Worm (Caenorhabditis elegans): ENCODE data around the gene F39F10.5.

F39F10.5 gene

ce11 chrX:16932339-16932738 is 18.8 kb upstream of the F39F10.5 start:
- TF ChIP-seq ztf-23 (GFP tag; IDR thresholded peaks at IDR 0.05), result peak; percentile 73
- 0 out of 2 replicates have a peak, but pooled peaks have one; percentile 58 for TF ChIP-seq klf-2 (GFP tag; conservative IDR thresholded peaks at IDR 0.05)
- TF ChIP-seq flt-1 (GFP tag; IDR thresholded peaks at IDR 0.05), result peak; percentile 75

- no peak for TF ChIP-seq med-1 (GFP tag; optimal IDR thresholded peaks at IDR 0.05; ENCODE audit: insufficient read depth)
- TF ChIP-seq flt-1 (GFP tag; IDR thresholded peaks at IDR 0.05), result peak; percentile 67
- no peak for TF ChIP-seq T22C8.4 (GFP tag; IDR thresholded peaks at IDR 0.05)
- 0 out of 2 replicates have a peak, but pooled peaks have one; percentile 26 for TF ChIP-seq ref-1 (GFP tag; conservative IDR thresholded peaks at IDR 0.05)
Measured at ce11 chrX:16931255-16932023, 17.9 kb upstream of the F39F10.5 start.

ce11 chrX:16930663-16931097 is 17.1 kb upstream of the F39F10.5 start:
- TF ChIP-seq flt-1 (GFP tag; IDR thresholded peaks at IDR 0.05) (peak; percentile 54; the same call in 1 of the 2 replicates), tab-1 (GFP tag; IDR thresholded peaks at IDR 0.05) (no peak), cog-1 (tag; optimal IDR thresholded peaks at IDR 0.05) (no peak), T22C8.4 (GFP tag; IDR thresholded peaks at IDR 0.05) (0 out of 2 replicates have a peak, but pooled peaks have one; percentile 10)

DNA sequence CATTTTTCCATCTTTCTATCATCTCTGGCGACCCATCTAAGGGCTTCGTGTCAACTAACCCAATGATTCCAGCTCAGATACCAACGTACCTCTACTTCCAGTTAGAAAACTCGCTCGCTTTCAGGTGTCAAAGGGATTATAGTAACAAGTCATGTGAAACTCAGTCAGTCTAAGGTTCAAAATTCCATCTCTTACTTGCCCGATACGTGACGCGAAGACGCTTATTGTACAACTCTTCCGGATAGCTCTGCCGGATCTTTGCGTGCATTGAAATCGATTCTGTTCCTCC is 16.7 kb upstream of the F39F10.5 start:
- TF ChIP-seq med-1 (GFP tag; optimal IDR thresholded peaks at IDR 0.05; ENCODE audit: insufficient read depth) (no peak), T22C8.4 (GFP tag; IDR thresholded peaks at IDR 0.05) (0 out of 2 replicates have a peak, but pooled peaks have one; percentile 1), flt-1 (GFP tag; IDR thresholded peaks at IDR 0.05) (no peak), ztf-29 (GFP tag; IDR thresholded peaks at IDR 0.05) (no peak)

- peak; percentile 66 for TF ChIP-seq ztf-23 (GFP tag; IDR thresholded peaks at IDR 0.05)
- TF ChIP-seq flt-1 (GFP tag; IDR thresholded peaks at IDR 0.05), result peak; percentile 53
- peak; percentile 67 for TF ChIP-seq ztf-29 (GFP tag; IDR thresholded peaks at IDR 0.05)
- TF ChIP-seq med-1 (GFP tag; optimal IDR thresholded peaks at IDR 0.05; ENCODE audit: insufficient read depth), result no peak
- peak; percentile 98 for TF ChIP-seq cog-1 (tag; optimal IDR thresholded peaks at IDR 0.05)
- 0 out of 2 replicates have a peak, but pooled peaks have one; percentile 3 for TF ChIP-seq ref-1 (GFP tag; conservative IDR thresholded peaks at IDR 0.05)
- no peak for TF ChIP-seq klf-2 (GFP tag; conservative IDR thresholded peaks at IDR 0.05)
- peak; percentile 76 for TF ChIP-seq tab-1 (GFP tag; IDR thresholded peaks at IDR 0.05)
- TF ChIP-seq T22C8.4 (GFP tag; IDR thresholded peaks at IDR 0.05), result 0 out of 2 replicates have a peak, but pooled peaks have one; percentile 31
Measured at ce11 chrX:16929560-16930332, 16.2 kb upstream of the F39F10.5 start.

DNA sequence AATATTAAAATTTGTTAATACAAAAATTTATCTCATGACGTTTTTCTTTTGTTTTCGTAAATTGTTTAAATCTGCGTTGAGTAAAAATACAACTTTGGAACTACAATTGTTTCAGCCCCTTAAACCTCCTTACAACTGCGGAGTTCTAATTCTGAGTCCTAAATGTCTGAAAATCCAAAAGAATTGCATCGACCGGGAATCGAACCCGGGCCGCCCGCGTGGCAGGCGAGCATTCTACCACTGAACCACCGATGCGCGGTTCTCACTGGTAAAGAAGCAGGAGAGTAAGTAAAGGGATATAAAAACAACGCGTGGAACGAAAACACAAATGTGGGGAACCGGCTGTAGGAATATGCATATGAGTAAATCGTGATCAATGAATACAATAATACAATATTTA is 14.5 kb upstream of the F39F10.5 start:
- TF ChIP-seq ztf-29 (GFP tag; IDR thresholded peaks at IDR 0.05), result peak; percentile 66; the same call in 1 of the 2 replicates
- TF ChIP-seq T22C8.4 (GFP tag; IDR thresholded peaks at IDR 0.05), result peak; percentile 76
- peak; percentile 78 for TF ChIP-seq ztf-23 (GFP tag; IDR thresholded peaks at IDR 0.05)
- peak; percentile 95 for TF ChIP-seq flt-1 (GFP tag; IDR thresholded peaks at IDR 0.05)
- peak; percentile 89 for TF ChIP-seq tab-1 (GFP tag; IDR thresholded peaks at IDR 0.05)
- TF ChIP-seq ref-1 (GFP tag; conservative IDR thresholded peaks at IDR 0.05), result peak; percentile 81
- TF ChIP-seq med-1 (GFP tag; optimal IDR thresholded peaks at IDR 0.05; ENCODE audit: insufficient read depth), result peak; percentile 68
- TF ChIP-seq cog-1 (tag; optimal IDR thresholded peaks at IDR 0.05), result peak; percentile 51
- peak; percentile 74 for TF ChIP-seq klf-2 (GFP tag; conservative IDR thresholded peaks at IDR 0.05)

ce11 chrX:16925343-16925742 is 11.8 kb upstream of the F39F10.5 start:
- TF ChIP-seq ztf-23 (GFP tag; IDR thresholded peaks at IDR 0.05) (no peak), cog-1 (tag; optimal IDR thresholded peaks at IDR 0.05) (no peak), ztf-29 (GFP tag; IDR thresholded peaks at IDR 0.05) (no peak), med-1 (GFP tag; optimal IDR thresholded peaks at IDR 0.05; ENCODE audit: insufficient read depth) (no peak), flt-1 (GFP tag; IDR thresholded peaks at IDR 0.05) (no peak), T22C8.4 (GFP tag; IDR thresholded peaks at IDR 0.05) (no peak), tab-1 (GFP tag; IDR thresholded peaks at IDR 0.05) (no peak), klf-2 (GFP tag; conservative IDR thresholded peaks at IDR 0.05) (no peak)

DNA sequence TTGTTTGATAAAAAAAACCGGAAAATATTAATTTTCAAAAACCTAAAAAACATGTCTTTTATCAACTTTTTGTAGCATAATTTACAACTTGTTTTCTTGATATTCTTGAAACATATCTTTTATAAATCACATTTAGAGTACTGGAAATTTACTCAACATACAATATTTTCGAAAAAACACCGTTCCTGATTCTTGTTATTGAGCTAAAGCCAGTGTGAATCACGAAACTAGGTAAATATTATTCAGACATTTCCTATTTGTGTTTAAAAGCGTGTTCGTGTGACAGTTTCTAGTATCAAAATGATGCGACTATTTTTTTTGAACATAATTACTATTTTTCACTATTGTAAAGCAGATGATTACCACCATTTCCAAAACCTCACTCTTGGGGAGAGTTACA is 10.1 kb upstream of the F39F10.5 start, which contains the start of gene C30E1.4:
TSS of gene C30E1.4 (plus strand) at position 301 of the 400 bp plus-strand sequence.
- no peak for TF ChIP-seq med-1 (GFP tag; optimal IDR thresholded peaks at IDR 0.05; ENCODE audit: insufficient read depth)
- no peak for TF ChIP-seq T22C8.4 (GFP tag; IDR thresholded peaks at IDR 0.05)
- TF ChIP-seq ztf-23 (GFP tag; IDR thresholded peaks at IDR 0.05), result no peak
- no peak for TF ChIP-seq ztf-29 (GFP tag; IDR thresholded peaks at IDR 0.05)
- TF ChIP-seq tab-1 (GFP tag; IDR thresholded peaks at IDR 0.05), result no peak
- no peak for TF ChIP-seq flt-1 (GFP tag; IDR thresholded peaks at IDR 0.05)

DNA sequence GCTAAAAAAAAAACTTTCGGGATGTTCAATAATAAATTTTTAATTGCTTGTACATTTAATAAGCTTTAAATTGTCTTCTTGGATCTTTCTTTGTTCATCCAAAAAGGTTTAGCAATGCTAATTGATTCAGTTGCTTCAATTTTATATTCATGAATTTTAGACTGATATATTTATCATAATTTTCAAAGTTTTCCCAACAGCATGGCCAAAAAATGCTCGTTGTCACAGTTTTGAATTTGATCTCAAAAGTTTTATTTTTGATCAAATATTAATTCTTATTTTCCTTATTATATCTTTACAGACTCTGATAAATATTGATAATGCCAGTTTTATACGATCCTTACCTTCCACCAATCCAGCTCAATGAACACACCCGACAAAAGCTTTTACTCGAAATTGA is 8.0 kb upstream of the F39F10.5 start, which contains the start of gene fbxb-114:
TSS of gene fbxb-114 (plus strand) at position 301 of the 400 bp plus-strand sequence.
- TF ChIP-seq tab-1 (GFP tag; IDR thresholded peaks at IDR 0.05) (no peak), klf-2 (GFP tag; conservative IDR thresholded peaks at IDR 0.05) (no peak), T22C8.4 (GFP tag; IDR thresholded peaks at IDR 0.05) (no peak), flt-1 (GFP tag; IDR thresholded peaks at IDR 0.05) (no peak)

ce11 chrX:16919468-16919867 is 5.9 kb upstream of the F39F10.5 start:
- no peak for TF ChIP-seq cog-1 (tag; optimal IDR thresholded peaks at IDR 0.05)
- no peak for TF ChIP-seq ztf-23 (GFP tag; IDR thresholded peaks at IDR 0.05)
- TF ChIP-seq med-1 (GFP tag; optimal IDR thresholded peaks at IDR 0.05; ENCODE audit: insufficient read depth), result no peak
- TF ChIP-seq klf-2 (GFP tag; conservative IDR thresholded peaks at IDR 0.05), result no peak
- no peak for TF ChIP-seq T22C8.4 (GFP tag; IDR thresholded peaks at IDR 0.05)
- TF ChIP-seq tab-1 (GFP tag; IDR thresholded peaks at IDR 0.05), result no peak
- TF ChIP-seq ref-1 (GFP tag; conservative IDR thresholded peaks at IDR 0.05), result no peak
- TF ChIP-seq flt-1 (GFP tag; IDR thresholded peaks at IDR 0.05), result no peak
- no peak for TF ChIP-seq ztf-29 (GFP tag; IDR thresholded peaks at IDR 0.05)

Measured in whole organism, midembryonic.